Worm (Caenorhabditis elegans) whole organism, late embryonic: Measurements from ENCODE around the gene F41G4.8.
"Not testable (repeated sequence)": the region's sequence is repeated elsewhere in the genome, so short reads cannot be mapped to it uniquely, and the experiment has no call there.

Experiments used
- K02D7.2 ChIP-seq: sonication (generic microtip); optimal IDR thresholded peaks from 2 replicates; lab custom pipeline; 2017; ENCODE audit warnings: mild to moderate bottlenecking, missing genetic modification characterization, missing compliant biosample characterization
- Y22D7AL.16 ChIP-seq: sonication (generic microtip); optimal IDR thresholded peaks from 2 replicates; lab custom pipeline; 2016; ENCODE audit warnings: missing genetic modification characterization, missing compliant biosample characterization
- ceh-14 ChIP-seq: sonication (generic microtip); optimal IDR thresholded peaks from 2 replicates; lab custom pipeline; 2016; ENCODE audit warnings: missing genotype, missing genetic modification characterization, missing compliant biosample characterization
- ceh-18 ChIP-seq: sonication (generic microtip); optimal IDR thresholded peaks from 2 replicates; lab custom pipeline; 2016; ENCODE audit warnings: missing genetic modification characterization, missing compliant biosample characterization
- ceh-19 ChIP-seq: fragments of 200-800 bp; sonication (Bioruptor generic); optimal IDR thresholded peaks from 2 replicates; lab custom pipeline; 2018; ENCODE audit warnings: mild to moderate bottlenecking, missing genetic modification characterization, missing compliant biosample characterization
- ceh-2 ChIP-seq: sonication (generic microtip); optimal IDR thresholded peaks from 2 replicates; lab custom pipeline; 2016; ENCODE audit warnings: missing genotype, missing genetic modification characterization, missing compliant biosample characterization
- ceh-22 ChIP-seq: sonication (generic microtip); optimal IDR thresholded peaks from 2 replicates; lab custom pipeline; 2017; ENCODE audit warnings: missing biosample characterization, missing genetic modification characterization
- ceh-30 ChIP-seq: fragments of 150-350 bp; optimal IDR thresholded peaks from 2 replicates; lab custom pipeline; 2014; ENCODE audit warnings: missing biosample characterization, missing genetic modification characterization
- ceh-31 ChIP-seq: sonication (generic microtip); optimal IDR thresholded peaks from 2 replicates; lab custom pipeline; 2016; ENCODE audit warnings: missing genetic modification characterization, missing compliant biosample characterization
- ceh-34 ChIP-seq: sonication (generic microtip); optimal IDR thresholded peaks from 2 replicates; lab custom pipeline; 2016; ENCODE audit warnings: mild to moderate bottlenecking, missing genetic modification characterization, missing compliant biosample characterization
- ceh-45 ChIP-seq: fragments of 200-800 bp; sonication (Bioruptor generic); IDR thresholded peaks from 2 replicates; pipeline ENCODE4 v1.3.6; 2022; ENCODE audit warnings: missing genetic modification reagents, missing genetic modification characterization, missing compliant biosample characterization
- ceh-6 ChIP-seq: fragments of 200-800 bp; sonication (Bioruptor generic); optimal IDR thresholded peaks from 2 replicates; lab custom pipeline; 2018; ENCODE audit warnings: mild to moderate bottlenecking, missing genetic modification characterization, missing compliant biosample characterization
- che-1 ChIP-seq: sonication (generic microtip); optimal IDR thresholded peaks from 2 replicates; lab custom pipeline; 2016; ENCODE audit warnings: mild to moderate bottlenecking, missing genetic modification characterization, missing compliant biosample characterization
- dmd-4 ChIP-seq: sonication (generic microtip); optimal IDR thresholded peaks from 2 replicates; lab custom pipeline; 2016; ENCODE audit warnings: borderline replicate concordance, missing genetic modification characterization, missing compliant biosample characterization
- dve-1 ChIP-seq: sonication (generic microtip); optimal IDR thresholded peaks from 2 replicates; lab custom pipeline; 2017; ENCODE audit warnings: antibody characterized with exemption, mild to moderate bottlenecking, missing genetic modification characterization, missing compliant biosample characterization
- elt-4 ChIP-seq: sonication (generic microtip); optimal IDR thresholded peaks from 2 replicates; lab custom pipeline; 2016; ENCODE audit warnings: missing genetic modification characterization, missing compliant biosample characterization
- ets-4 ChIP-seq: sonication (generic microtip); optimal IDR thresholded peaks from 2 replicates; lab custom pipeline; 2016; ENCODE audit warnings: missing genetic modification characterization, missing compliant biosample characterization
- eyg-1 ChIP-seq: sonication (generic microtip); optimal IDR thresholded peaks from 2 replicates; lab custom pipeline; 2016; ENCODE audit warnings: missing genotype, missing genetic modification characterization, missing compliant biosample characterization
- hlh-15 ChIP-seq: sonication (generic microtip); optimal IDR thresholded peaks from 2 replicates; lab custom pipeline; 2016; ENCODE audit warnings: missing genetic modification characterization, missing compliant biosample characterization
- hlh-30 ChIP-seq: sonication (generic microtip); optimal IDR thresholded peaks from 2 replicates; lab custom pipeline; 2017; ENCODE audit warnings: antibody characterized with exemption, missing genetic modification characterization, missing compliant biosample characterization; ENCODE audit not compliant: insufficient read depth
- hlh-6 ChIP-seq: sonication (generic microtip); optimal IDR thresholded peaks from 2 replicates; lab custom pipeline; 2016; ENCODE audit warnings: missing genotype, missing genetic modification characterization, missing compliant biosample characterization
- lin-11 ChIP-seq: fragments of 200-800 bp; sonication (Bioruptor generic); optimal IDR thresholded peaks from 2 replicates; lab custom pipeline; 2018; ENCODE audit warnings: mild to moderate bottlenecking, missing genetic modification characterization, missing compliant biosample characterization
- mec-3 ChIP-seq: sonication (generic microtip); optimal IDR thresholded peaks from 2 replicates; lab custom pipeline; 2016; ENCODE audit warnings: borderline replicate concordance, missing genetic modification characterization, missing compliant biosample characterization
- nfya-1 ChIP-seq: sonication (generic microtip); optimal IDR thresholded peaks from 2 replicates; lab custom pipeline; 2017; ENCODE audit warnings: missing genetic modification characterization, mild to moderate bottlenecking, missing compliant biosample characterization, antibody characterized with exemption, moderate library complexity
- nhr-232 ChIP-seq: sonication (generic microtip); optimal IDR thresholded peaks from 2 replicates; lab custom pipeline; 2016; ENCODE audit warnings: missing genetic modification characterization, missing compliant biosample characterization
- npax-4 ChIP-seq: sonication (generic microtip); optimal IDR thresholded peaks from 2 replicates; lab custom pipeline; 2016; ENCODE audit warnings: missing genetic modification characterization, missing compliant biosample characterization
- pag-3 ChIP-seq: sonication (generic microtip); optimal IDR thresholded peaks from 2 replicates; lab custom pipeline; 2016; ENCODE audit warnings: missing compliant biosample characterization, missing genetic modification characterization, borderline replicate concordance
- pha-2 ChIP-seq: sonication (generic microtip); optimal IDR thresholded peaks from 2 replicates; lab custom pipeline; 2017; ENCODE audit warnings: mild to moderate bottlenecking, missing genetic modification characterization, missing compliant biosample characterization
- pqm-1 ChIP-seq: sonication (generic microtip); optimal IDR thresholded peaks from 2 replicates; lab custom pipeline; 2016; ENCODE audit warnings: missing genetic modification characterization, missing compliant biosample characterization
- pros-1 ChIP-seq: fragments of 150-350 bp; optimal IDR thresholded peaks from 2 replicates; lab custom pipeline; 2014; ENCODE audit warnings: missing biosample characterization, missing genetic modification reagents, missing genetic modification characterization
- rnt-1 ChIP-seq: sonication (generic microtip); optimal IDR thresholded peaks from 2 replicates; lab custom pipeline; 2016; ENCODE audit warnings: missing genetic modification characterization, missing compliant biosample characterization
- sdc-2 ChIP-seq: sonication (generic microtip); optimal IDR thresholded peaks from 2 replicates; lab custom pipeline; 2016; ENCODE audit warnings: missing genotype, missing genetic modification characterization, missing compliant biosample characterization
- sox-2 ChIP-seq: fragments of 200-800 bp; sonication (Bioruptor generic); IDR thresholded peaks from 2 replicates; pipeline ENCODE4 v1.3.6; 2022; ENCODE audit warnings: missing genetic modification reagents, missing genetic modification characterization, missing compliant biosample characterization
- sox-4 ChIP-seq: sonication (generic microtip); optimal IDR thresholded peaks from 2 replicates; lab custom pipeline; 2017; ENCODE audit warnings: mild to moderate bottlenecking, missing genetic modification characterization, inconsistent platforms, missing compliant biosample characterization
- tbx-2 ChIP-seq: sonication (generic microtip); optimal IDR thresholded peaks from 2 replicates; lab custom pipeline; 2016; ENCODE audit warnings: missing genetic modification characterization, missing compliant biosample characterization
- unc-3 ChIP-seq, 2 experiments: fragments of 200-800 bp in 1 of 2; sonication (Bioruptor generic) in 1 of 2; sonication (generic microtip) in 1 of 2; conservative IDR thresholded peaks in 1 of 2; optimal IDR thresholded peaks in 1 of 2; 2 replicates each; pipeline versions ENCODE4 v1.3.6 to Lab custom; 2016 to 2022; ENCODE audit warnings: missing compliant biosample characterization in 2 of 2, missing genetic modification characterization in 2 of 2, missing genetic modification reagents in 1 of 2
- unc-42 ChIP-seq: sonication (generic microtip); optimal IDR thresholded peaks from 2 replicates; lab custom pipeline; 2016; ENCODE audit warnings: missing genotype, missing genetic modification characterization, missing compliant biosample characterization
- unc-55 ChIP-seq: sonication (generic microtip); optimal IDR thresholded peaks from 2 replicates; lab custom pipeline; 2017; ENCODE audit warnings: missing biosample characterization, missing genetic modification reagents, missing genetic modification characterization
- zip-5 ChIP-seq: sonication (generic microtip); optimal IDR thresholded peaks from 2 replicates; lab custom pipeline; 2016; ENCODE audit warnings: missing genetic modification characterization, missing compliant biosample characterization
- ztf-16 ChIP-seq: sonication (generic microtip); optimal IDR thresholded peaks from 2 replicates; lab custom pipeline; 2017; ENCODE audit warnings: missing genetic modification characterization, missing compliant biosample characterization

The F41G4.8 gene

DNA sequence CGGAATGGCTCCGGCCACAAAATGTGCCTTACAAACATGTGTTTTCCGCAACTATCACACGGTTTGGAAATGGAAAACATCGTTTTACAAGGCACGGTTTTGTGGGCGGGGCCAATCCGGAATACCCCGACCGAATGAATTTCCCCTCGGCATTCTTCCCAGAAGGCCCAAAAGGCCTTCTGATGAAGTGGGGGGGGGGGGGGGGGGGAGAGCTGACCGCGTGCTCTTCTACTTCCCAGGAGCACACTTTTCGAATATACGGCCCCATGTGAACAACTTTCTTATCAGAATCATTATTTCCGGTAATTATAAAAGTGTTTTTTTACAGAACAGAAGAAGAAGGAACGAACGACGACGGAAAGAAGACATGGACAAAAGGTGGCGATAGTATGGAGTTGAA lies 39.3 kb upstream of the F41G4.8 start:
- TF ChIP-seq nhr-232 (tag; lab: Kevin White, UChicago) (no peak), ceh-19 (GFP tag; lab: Kevin White, UChicago) (no peak), che-1 (no peak), tbx-2 (tag; lab: Kevin White, UChicago) (no peak), pha-2 (tag; lab: Kevin White, UChicago) (no peak), ceh-22 (tag; lab: Kevin White, UChicago) (no peak), K02D7.2 (no peak), unc-55 (no peak), dmd-4 (tag; lab: Kevin White, UChicago) (no peak), unc-3 (GFP tag; conservative IDR thresholded peaks at IDR 0.05; lab: Robert Waterston, UW) (no peak), unc-3 (tag; optimal IDR thresholded peaks at IDR 0.05; lab: Kevin White, UChicago) (no peak), rnt-1 (tag; lab: Kevin White, UChicago) (no peak), eyg-1 (tag; lab: Kevin White, UChicago) (no peak), hlh-6 (no peak), ztf-16 (tag; lab: Kevin White, UChicago) (no peak), mec-3 (tag; lab: Kevin White, UChicago) (no peak), hlh-15 (tag; lab: Kevin White, UChicago) (no peak), sox-4 (no peak), ceh-34 (tag; lab: Kevin White, UChicago) (no peak), ceh-6 (GFP tag; lab: Kevin White, UChicago) (no peak), ets-4 (tag; lab: Kevin White, UChicago) (no peak)

- not testable (repeated sequence) for TF ChIP-seq pha-2 (tag; lab: Kevin White, UChicago); K02D7.2; lin-11 (tag; lab: Kevin White, UChicago)
- TF ChIP-seq, all 69 proteins: peak for 0; not testable (repeated sequence) for 69
Measured at ce11 chrX:16883426-16883825, 38.6 kb upstream of the F41G4.8 start, which contains the start of gene Y13C8A.1. Y13C8A.1 (plus strand) TSS chrX:16883726.

DNA sequence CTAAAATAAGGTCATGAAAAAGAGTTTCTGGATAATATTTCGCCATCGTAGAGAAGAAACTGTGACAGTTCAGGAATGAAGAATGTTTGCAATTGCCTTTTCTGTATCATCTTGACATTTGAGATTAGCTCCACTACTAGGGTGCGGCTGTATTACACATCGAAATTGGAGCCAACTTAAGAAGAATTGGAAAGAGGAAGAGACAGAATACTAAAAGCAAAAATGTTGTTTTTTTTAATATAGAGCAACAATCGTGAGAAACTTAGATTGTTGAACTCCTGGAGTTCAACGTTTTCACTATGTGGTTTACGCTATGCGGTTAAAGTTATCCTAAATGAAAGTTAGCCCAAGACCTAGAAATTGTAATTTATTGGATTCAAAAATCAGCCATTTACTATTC lies 35.6 kb upstream of the F41G4.8 start, which contains the start of gene acs-9:
acs-9 (minus strand) TSS at position 101 of the 400 bp plus-strand sequence.
- TF ChIP-seq dmd-4 (tag; lab: Kevin White, UChicago) (no peak), pros-1 (tag; lab: Kevin White, UChicago) (no peak), ceh-6 (GFP tag; lab: Kevin White, UChicago) (no peak), pag-3 (no peak), ceh-45 (GFP tag; lab: Robert Waterston, UW) (no peak), zip-5 (tag; lab: Kevin White, UChicago) (no peak), ceh-30 (no peak)
- TF ChIP-seq, all 69 proteins: peak for 0

DNA sequence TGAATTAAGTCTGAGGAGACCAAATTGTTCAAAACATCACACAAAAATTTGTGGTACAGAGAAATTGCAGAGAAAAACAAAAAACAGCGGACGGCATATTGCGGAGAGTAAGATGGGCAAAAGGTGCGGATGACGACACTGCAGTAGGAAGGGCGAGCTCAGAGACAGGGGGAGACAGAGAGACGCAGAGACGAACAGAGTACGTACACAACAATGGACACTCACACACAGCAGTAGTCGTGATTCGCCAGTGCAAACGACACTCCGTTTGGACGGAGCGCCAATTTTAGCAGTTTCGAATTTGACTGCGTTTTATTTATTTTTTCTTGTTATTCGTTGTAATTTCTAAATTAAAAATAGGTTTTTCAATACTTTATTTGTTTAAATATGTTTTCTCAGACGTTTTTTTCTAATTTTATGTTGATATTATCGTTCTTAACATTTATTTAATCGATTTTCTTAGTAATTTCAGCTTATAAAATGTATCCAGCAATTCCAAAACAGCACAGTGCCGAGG lies 27.7 kb upstream of the F41G4.8 start, which contains the start of gene T20F7.1:
T20F7.1 (plus strand) TSS at position 467 of the 517 bp plus-strand sequence.
- TF ChIP-seq ceh-14 (tag; lab: Kevin White, UChicago): no peak
- peak; percentile 52 for TF ChIP-seq ceh-18 (tag; lab: Kevin White, UChicago)
- no peak for TF ChIP-seq dve-1 (tag; lab: Kevin White, UChicago)
- TF ChIP-seq pqm-1: no peak
- TF ChIP-seq pha-2 (tag; lab: Kevin White, UChicago): no peak
- peak; percentile 30 for TF ChIP-seq unc-42 (tag; lab: Kevin White, UChicago)
- TF ChIP-seq lin-11 (tag; lab: Kevin White, UChicago): no peak
- peak; percentile 22 for TF ChIP-seq ceh-34 (tag; lab: Kevin White, UChicago)
- peak; percentile 62 for TF ChIP-seq ceh-31
- peak; percentile 26 for TF ChIP-seq pros-1 (tag; lab: Kevin White, UChicago)
- peak; percentile 64 for TF ChIP-seq tbx-2 (tag; lab: Kevin White, UChicago)
- peak; percentile 10 for TF ChIP-seq ceh-2 (tag; lab: Kevin White, UChicago)
- no peak for TF ChIP-seq npax-4 (tag; lab: Kevin White, UChicago)
- peak; percentile 59; the same call in 1 of the 2 replicates for TF ChIP-seq sox-2 (GFP tag; lab: Robert Waterston, UW)
- peak; percentile 68 for TF ChIP-seq nfya-1 (tag; lab: Kevin White, UChicago)
- TF ChIP-seq unc-55: peak; percentile 57
- TF ChIP-seq rnt-1 (tag; lab: Kevin White, UChicago): peak; percentile 0
- no peak for TF ChIP-seq ceh-6 (GFP tag; lab: Kevin White, UChicago)
- TF ChIP-seq hlh-30: peak; percentile 54
- no peak for TF ChIP-seq elt-4
- no peak for TF ChIP-seq nhr-232 (tag; lab: Kevin White, UChicago)
- TF ChIP-seq sdc-2 (tag; lab: Kevin White, UChicago): peak; percentile 74
- TF ChIP-seq Y22D7AL.16 (tag; lab: Kevin White, UChicago): no peak
- TF ChIP-seq ceh-30: peak; percentile 13
